Comparison of ENCODE assay signal across 1 fruit fly cellular context in genomic region chr3R:19584818-19585217, dm6.
TF ChIP-seq lines count a peak whose summit lies in the region.

No protein-coding gene starts in this region.

TF ChIP-seq in whole organism, embryonic, 481 proteins besides CTCF, POLR2A, EP300 and RAD21 (continued from another document and continues in another):
- TF ChIP-seq CG12942 (GFP tag; optimal IDR thresholded peaks at IDR 0.05; lab: Kevin White, UChicago) (peak; percentile 70), CG6654 (GFP tag; optimal IDR thresholded peaks at IDR 0.05; lab: Kevin White, UChicago) (peak; percentile 44), Bgb (GFP tag; IDR thresholded peaks at IDR 0.05; lab: Robert Waterston, UW; ENCODE audit: partially characterized antibody) (no peak), CG17912 (GFP tag; optimal IDR thresholded peaks at IDR 0.05; lab: Kevin White, UChicago) (peak; percentile 92), CG8388 (GFP tag; optimal IDR thresholded peaks at IDR 0.05; lab: Kevin White, UChicago) (peak; percentile 69), h (optimal IDR thresholded peaks at IDR 0.05; lab: Kevin White, UChicago) (no peak), PHDP (tag; optimal IDR thresholded peaks at IDR 0.05; lab: Kevin White, UChicago) (peak; percentile 85), Ets65A (GFP tag; lab: Kevin White, UChicago) (peak; percentile 74), Kr (GFP tag; optimal IDR thresholded peaks at IDR 0.05; lab: Kevin White, UChicago) (peak; percentile 99), ttk (GFP tag; IDR thresholded peaks at IDR 0.05; lab: Robert Waterston, UW) (peak; percentile 27; the same call in 1 of the 2 replicates), CG12155 (GFP tag; optimal IDR thresholded peaks at IDR 0.05; lab: Kevin White, UChicago) (peak; percentile 11), CG15073 (GFP tag; optimal IDR thresholded peaks at IDR 0.05; lab: Kevin White, UChicago) (no peak), chm (GFP tag; IDR thresholded peaks at IDR 0.05; lab: Robert Waterston, UW) (peak; percentile 84), CG18011 (GFP tag; optimal IDR thresholded peaks at IDR 0.05; lab: Kevin White, UChicago) (no peak), CG12744 (GFP tag; optimal IDR thresholded peaks at IDR 0.05; lab: Kevin White, UChicago) (peak; percentile 44), shn (GFP tag; optimal IDR thresholded peaks at IDR 0.05; lab: Kevin White, UChicago) (peak; percentile 80), CG17802 (tag; optimal IDR thresholded peaks at IDR 0.05; lab: Kevin White, UChicago) (peak; percentile 62), hkb (optimal IDR thresholded peaks at IDR 0.05; lab: Kevin White, UChicago) (no peak), hkb (GFP tag; IDR thresholded peaks at IDR 0.05; lab: Robert Waterston, UW) (peak; percentile 83), CG17568 (GFP tag; optimal IDR thresholded peaks at IDR 0.05; lab: Kevin White, UChicago) (peak; percentile 92), gce (GFP tag; IDR thresholded peaks at IDR 0.05; lab: Robert Waterston, UW) (peak; percentile 85), salm (tag; optimal IDR thresholded peaks at IDR 0.05; lab: Kevin White, UChicago) (peak; percentile 89), Dref (GFP tag; IDR thresholded peaks at IDR 0.05; lab: Robert Waterston, UW) (no peak), abd-A (tag; optimal IDR thresholded peaks at IDR 0.05; lab: Kevin White, UChicago) (no peak), corto (GFP tag; optimal IDR thresholded peaks at IDR 0.05; lab: Kevin White, UChicago) (no peak), Atf6 (GFP tag; IDR thresholded peaks at IDR 0.05; lab: Robert Waterston, UW) (peak; percentile 61; the same call in 1 of the 2 replicates), grau (tag; optimal IDR thresholded peaks at IDR 0.05; lab: Kevin White, UChicago) (no peak), Abd-B (GFP tag; optimal IDR thresholded peaks at IDR 0.05; lab: Kevin White, UChicago) (no peak), toy (GFP tag; IDR thresholded peaks at IDR 0.05; lab: Robert Waterston, UW) (no peak), CG12659 (GFP tag; optimal IDR thresholded peaks at IDR 0.05; lab: Kevin White, UChicago) (peak; percentile 80), pita (GFP tag; optimal IDR thresholded peaks at IDR 0.05; lab: Kevin White, UChicago) (no peak), dan (GFP tag; IDR thresholded peaks at IDR 0.05; lab: Robert Waterston, UW) (no peak), CG2889 (GFP tag; IDR thresholded peaks at IDR 0.05; lab: Robert Waterston, UW) (no peak), lmd (GFP tag; IDR thresholded peaks at IDR 0.05; lab: Robert Waterston, UW) (0 out of 2 replicates have a peak, but pooled peaks have one; percentile 13), CG16779 (GFP tag; IDR thresholded peaks at IDR 0.05; lab: Robert Waterston, UW) (no peak), CG8281 (tag; optimal IDR thresholded peaks at IDR 0.05; lab: Kevin White, UChicago) (peak; percentile 74), psq (GFP tag; optimal IDR thresholded peaks at IDR 0.05; lab: Kevin White, UChicago) (peak; percentile 65), her (GFP tag; optimal IDR thresholded peaks at IDR 0.05; lab: Kevin White, UChicago) (peak; percentile 59), Nf-YB (GFP tag; optimal IDR thresholded peaks at IDR 0.05; lab: Kevin White, UChicago) (peak; percentile 70), CG15696 (tag; optimal IDR thresholded peaks at IDR 0.05; lab: Kevin White, UChicago) (peak; percentile 96), Ravus (GFP tag; IDR thresholded peaks at IDR 0.05; lab: Robert Waterston, UW) (no peak), tap (tag; optimal IDR thresholded peaks at IDR 0.05; lab: Kevin White, UChicago) (peak; percentile 84), Jarid2 (GFP tag; optimal IDR thresholded peaks at IDR 0.05; lab: Kevin White, UChicago) (peak; percentile 75), bowl (GFP tag; IDR thresholded peaks at IDR 0.05; lab: Robert Waterston, UW) (peak; percentile 51), CG4424 (GFP tag; optimal IDR thresholded peaks at IDR 0.05; lab: Kevin White, UChicago) (peak; percentile 77), CG6689 (GFP tag; IDR thresholded peaks at IDR 0.05; lab: Robert Waterston, UW) (peak; percentile 59), zf30C (GFP tag; optimal IDR thresholded peaks at IDR 0.05; lab: Kevin White, UChicago) (no peak), sisA (GFP tag; IDR thresholded peaks at IDR 0.05; lab: Robert Waterston, UW) (no peak), Sin3A (optimal IDR thresholded peaks at IDR 0.05; lab: Kevin White, UChicago) (no peak), ham (GFP tag; IDR thresholded peaks at IDR 0.05; lab: Robert Waterston, UW) (no peak), CG9932 (GFP tag; IDR thresholded peaks at IDR 0.05; lab: Robert Waterston, UW) (peak; percentile 32; the same call in 1 of the 2 replicates), CG4617 (GFP tag; optimal IDR thresholded peaks at IDR 0.05; lab: Kevin White, UChicago; ENCODE audit: borderline replicate concordance) (peak; percentile 53), Ets97D (GFP tag; optimal IDR thresholded peaks at IDR 0.05; lab: Kevin White, UChicago) (peak; percentile 28), da (GFP tag; optimal IDR thresholded peaks at IDR 0.05; lab: Kevin White, UChicago) (peak; percentile 74), HmgD (GFP tag; optimal IDR thresholded peaks at IDR 0.05; lab: Kevin White, UChicago) (peak; percentile 50), CG7987 (GFP tag; optimal IDR thresholded peaks at IDR 0.05; lab: Kevin White, UChicago) (peak; percentile 96), BEAF-32 (GFP tag; optimal IDR thresholded peaks at IDR 0.05; lab: Kevin White, UChicago) (no peak), CG18262 (tag; optimal IDR thresholded peaks at IDR 0.05; lab: Kevin White, UChicago) (peak; percentile 88), ab (GFP tag; optimal IDR thresholded peaks at IDR 0.05; lab: Kevin White, UChicago) (peak; percentile 2), CG3726 (GFP tag; IDR thresholded peaks at IDR 0.05; lab: Robert Waterston, UW) (peak; percentile 72; the same call in 1 of the 3 replicates), ATbp (GFP tag; optimal IDR thresholded peaks at IDR 0.05; lab: Kevin White, UChicago) (peak; percentile 97), Xbp1 (GFP tag; optimal IDR thresholded peaks at IDR 0.05; lab: Kevin White, UChicago) (peak; percentile 51), aop (GFP tag; IDR thresholded peaks at IDR 0.05; lab: Robert Waterston, UW) (0 out of 2 replicates have a peak, but pooled peaks have one; percentile 39), CG9876 (GFP tag; optimal IDR thresholded peaks at IDR 0.05; lab: Kevin White, UChicago) (peak; percentile 56), slbo (GFP tag; IDR thresholded peaks at IDR 0.05; lab: Robert Waterston, UW) (no peak; the same call in 1 of the 2 replicates), ato (GFP tag; IDR thresholded peaks at IDR 0.05; lab: Robert Waterston, UW; ENCODE audit: partially characterized antibody) (no peak), Elba2 (GFP tag; optimal IDR thresholded peaks at IDR 0.05; lab: Kevin White, UChicago) (no peak), Gug (GFP tag; IDR thresholded peaks at IDR 0.05; lab: Robert Waterston, UW) (no peak), CG30403 (GFP tag; optimal IDR thresholded peaks at IDR 0.05; lab: Kevin White, UChicago) (peak; percentile 30), gcm (GFP tag; optimal IDR thresholded peaks at IDR 0.05; lab: Kevin White, UChicago) (peak; percentile 90), Max (GFP tag; optimal IDR thresholded peaks at IDR 0.05; lab: Kevin White, UChicago) (peak; percentile 76), Sry-β (GFP tag; optimal IDR thresholded peaks at IDR 0.05; lab: Kevin White, UChicago) (peak; percentile 75), CG2875 (GFP tag; optimal IDR thresholded peaks at IDR 0.05; lab: Kevin White, UChicago) (peak; percentile 95), tin (GFP tag; optimal IDR thresholded peaks at IDR 0.05; lab: Kevin White, UChicago) (peak; percentile 43), knrl (GFP tag; IDR thresholded peaks at IDR 0.05; lab: Robert Waterston, UW; ENCODE audit: partially characterized antibody) (no peak), hbn (GFP tag; IDR thresholded peaks at IDR 0.05; lab: Robert Waterston, UW; ENCODE audit: partially characterized antibody) (no peak), ERR (GFP tag; optimal IDR thresholded peaks at IDR 0.05; lab: Kevin White, UChicago) (no peak), CG15479 (GFP tag; optimal IDR thresholded peaks at IDR 0.05; lab: Kevin White, UChicago) (no peak), maf-S (GFP tag; optimal IDR thresholded peaks at IDR 0.05; lab: Kevin White, UChicago) (peak; percentile 62), CG7357 (GFP tag; IDR thresholded peaks at IDR 0.05; lab: Robert Waterston, UW) (0 out of 3 replicates have a peak, but pooled peaks have one; percentile 46), trh (GFP tag; optimal IDR thresholded peaks at IDR 0.05; lab: Kevin White, UChicago) (peak; percentile 76), CG4282 (GFP tag; optimal IDR thresholded peaks at IDR 0.05; lab: Kevin White, UChicago) (peak; percentile 60), Lpt (GFP tag; optimal IDR thresholded peaks at IDR 0.05; lab: Kevin White, UChicago) (no peak), gsb-n (tag; optimal IDR thresholded peaks at IDR 0.05; lab: Kevin White, UChicago) (peak; percentile 93), Dip3 (GFP tag; optimal IDR thresholded peaks at IDR 0.05; lab: Kevin White, UChicago) (no peak), Dip2 (GFP tag; IDR thresholded peaks at IDR 0.05; lab: Robert Waterston, UW) (no peak), vvl (GFP tag; IDR thresholded peaks at IDR 0.05; lab: Robert Waterston, UW) (peak; percentile 66), klu (GFP tag; IDR thresholded peaks at IDR 0.05; lab: Robert Waterston, UW) (no peak), ems (GFP tag; optimal IDR thresholded peaks at IDR 0.05; lab: Kevin White, UChicago) (peak; percentile 57), insv (GFP tag; optimal IDR thresholded peaks at IDR 0.05; lab: Kevin White, UChicago) (peak in 1 of 2 experiments; percentile 52), sens (GFP tag; lab: Kevin White, UChicago) (peak; percentile 98), zen2 (GFP tag; IDR thresholded peaks at IDR 0.05; lab: Robert Waterston, UW; ENCODE audit: partially characterized antibody) (no peak), CG31388 (GFP tag; optimal IDR thresholded peaks at IDR 0.05; lab: Kevin White, UChicago) (peak; percentile 39), dimm (GFP tag; IDR thresholded peaks at IDR 0.05; lab: Robert Waterston, UW) (peak; percentile 9; the same call in 1 of the 2 replicates), CG8944 (GFP tag; optimal IDR thresholded peaks at IDR 0.05; lab: Kevin White, UChicago) (peak; percentile 77), CG12219 (GFP tag; optimal IDR thresholded peaks at IDR 0.05; lab: Kevin White, UChicago) (peak; percentile 89), tup (GFP tag; optimal IDR thresholded peaks at IDR 0.05; lab: Kevin White, UChicago) (peak; percentile 66), ewg (GFP tag; optimal IDR thresholded peaks at IDR 0.05; lab: Kevin White, UChicago) (peak; percentile 69), Usf (GFP tag; optimal IDR thresholded peaks at IDR 0.05; lab: Kevin White, UChicago) (peak; percentile 18), Six4 (GFP tag; optimal IDR thresholded peaks at IDR 0.05; lab: Kevin White, UChicago) (peak; percentile 84), eyg (GFP tag; optimal IDR thresholded peaks at IDR 0.05; lab: Kevin White, UChicago) (peak; percentile 73), CG8290 (GFP tag; optimal IDR thresholded peaks at IDR 0.05; lab: Kevin White, UChicago) (peak; percentile 87), CG8290 (tag; optimal IDR thresholded peaks at IDR 0.05; lab: Kevin White, UChicago) (peak; percentile 86 to 94), phol (tag; optimal IDR thresholded peaks at IDR 0.05; lab: Kevin White, UChicago) (peak; percentile 41), gfzf (GFP tag; optimal IDR thresholded peaks at IDR 0.05; lab: Kevin White, UChicago) (no peak), ftz-f1 (GFP tag; optimal IDR thresholded peaks at IDR 0.05; lab: Kevin White, UChicago) (peak; percentile 17), Gsc (GFP tag; IDR thresholded peaks at IDR 0.05; lab: Robert Waterston, UW) (no peak), CG5245 (GFP tag; optimal IDR thresholded peaks at IDR 0.05; lab: Kevin White, UChicago) (peak; percentile 45), lola (GFP tag; optimal IDR thresholded peaks at IDR 0.05; lab: Kevin White, UChicago) (peak in 1 of 3 experiments; percentile 90), gt (GFP tag; IDR thresholded peaks at IDR 0.05; lab: Robert Waterston, UW) (no peak), unpg (GFP tag; optimal IDR thresholded peaks at IDR 0.05; lab: Kevin White, UChicago) (peak; percentile 86), sd (tag; optimal IDR thresholded peaks at IDR 0.05; lab: Kevin White, UChicago) (no peak), bigmax (GFP tag; optimal IDR thresholded peaks at IDR 0.05; lab: Kevin White, UChicago) (peak; percentile 65), rib (GFP tag; IDR thresholded peaks at IDR 0.05; lab: Robert Waterston, UW) (no peak), unc-4 (GFP tag; IDR thresholded peaks at IDR 0.05; lab: Robert Waterston, UW; ENCODE audit: partially characterized antibody) (no peak), CG30020 (tag; optimal IDR thresholded peaks at IDR 0.05; lab: Kevin White, UChicago) (no peak), TFAM (GFP tag; optimal IDR thresholded peaks at IDR 0.05; lab: Kevin White, UChicago) (peak; percentile 82), hth (optimal IDR thresholded peaks at IDR 0.05; lab: Kevin White, UChicago) (no peak), fd96Cb (tag; optimal IDR thresholded peaks at IDR 0.05; lab: Kevin White, UChicago) (peak; percentile 68), pnt (GFP tag; optimal IDR thresholded peaks at IDR 0.05; lab: Kevin White, UChicago) (peak; percentile 78), ranshi (GFP tag; IDR thresholded peaks at IDR 0.05; lab: Robert Waterston, UW) (peak; percentile 59; the same call in 1 of the 2 replicates), CG17361 (GFP tag; IDR thresholded peaks at IDR 0.05; lab: Robert Waterston, UW) (no peak; the same call in 2 of the 3 replicates), CG3281 (GFP tag; optimal IDR thresholded peaks at IDR 0.05; lab: Kevin White, UChicago) (peak; percentile 77), lilli (GFP tag; optimal IDR thresholded peaks at IDR 0.05; lab: Kevin White, UChicago) (peak; percentile 29), CG2199 (GFP tag; IDR thresholded peaks at IDR 0.05; lab: Robert Waterston, UW) (peak; percentile 64; the same call in 1 of the 3 replicates), en (GFP tag; optimal IDR thresholded peaks at IDR 0.05; lab: Kevin White, UChicago) (peak; percentile 76), CG7963 (GFP tag; IDR thresholded peaks at IDR 0.05; lab: Robert Waterston, UW; ENCODE audit: partially characterized antibody) (no peak), Sox100B (GFP tag; optimal IDR thresholded peaks at IDR 0.05; lab: Kevin White, UChicago) (peak; percentile 92), kni (GFP tag; optimal IDR thresholded peaks at IDR 0.05; lab: Kevin White, UChicago) (peak; percentile 99), CG10543 (GFP tag; optimal IDR thresholded peaks at IDR 0.05; lab: Kevin White, UChicago) (peak; percentile 83), repo (GFP tag; optimal IDR thresholded peaks at IDR 0.05; lab: Kevin White, UChicago) (peak; percentile 83), ind (GFP tag; optimal IDR thresholded peaks at IDR 0.05; lab: Kevin White, UChicago) (peak; percentile 18)
